Worm (Caenorhabditis elegans): Measurements from ENCODE around the gene sdz-18.

ce11 chrII:1724314-1724713 is 18.0 kb upstream of the sdz-18 start, which contains the start of gene fbxb-11:
- no peak for TF ChIP-seq him-1 (tag; optimal IDR thresholded peaks at IDR 0.05)
- no peak for TF ChIP-seq dao-5 (tag; optimal IDR thresholded peaks at IDR 0.05)
